Fruit fly (Drosophila melanogaster): ENCODE measurements around the gene PH4alphaMP.

Gene PH4alphaMP

DNA sequence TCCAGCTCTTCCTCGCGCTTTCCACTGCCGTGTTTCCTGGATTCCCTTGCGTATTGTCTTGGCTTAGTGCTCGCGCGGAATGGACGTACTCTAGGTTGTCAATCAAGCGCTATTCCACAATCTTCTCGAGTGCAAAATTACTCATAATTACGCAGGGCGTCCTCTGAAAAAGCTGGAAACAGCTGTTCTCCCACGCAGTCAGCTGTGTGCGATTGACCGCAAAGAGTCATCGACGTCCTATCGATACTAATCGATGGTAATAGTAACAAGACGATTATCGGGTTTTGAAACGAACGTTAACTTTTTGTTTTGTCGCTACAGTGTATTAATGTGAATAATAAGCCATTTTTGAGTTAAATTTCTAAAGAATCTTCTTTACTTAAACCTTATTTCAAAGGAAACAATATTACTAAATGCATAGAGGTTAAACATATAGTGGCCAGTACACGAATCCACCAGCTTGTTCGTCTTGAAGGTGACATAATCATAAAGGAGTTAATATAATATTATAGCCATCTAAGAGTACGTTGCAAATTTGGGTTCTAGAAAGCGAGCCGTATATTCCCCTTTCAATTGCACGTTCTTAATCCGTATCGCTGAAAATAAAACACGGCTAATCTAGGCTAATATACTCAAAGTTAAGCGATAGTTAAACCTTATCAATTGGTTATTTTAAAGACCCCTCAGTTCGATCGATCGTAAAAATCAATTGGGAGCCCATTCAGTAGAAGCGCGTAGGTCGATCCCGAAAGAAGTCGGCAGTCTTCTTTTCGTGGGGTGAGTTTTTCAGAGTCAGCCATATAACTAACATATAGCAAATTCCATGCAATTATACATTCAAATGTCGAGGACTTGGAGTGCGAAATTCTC lies 36.7 kb downstream of the PH4alphaMP start, which contains the start of the genes CG2224 and CDase (continued):
- TF ChIP-seq CG6689 (GFP tag; IDR thresholded peaks at IDR 0.05) (no peak), caup (GFP tag; optimal IDR thresholded peaks at IDR 0.05; ENCODE audit: severe bottlenecking) (no peak), TFAM (GFP tag; optimal IDR thresholded peaks at IDR 0.05) (no peak), sim (GFP tag; IDR thresholded peaks at IDR 0.05) (no peak), Sry-δ (GFP tag; optimal IDR thresholded peaks at IDR 0.05) (peak; percentile 68), seq (GFP tag; IDR thresholded peaks at IDR 0.05) (no peak), CG42726 (GFP tag; IDR thresholded peaks at IDR 0.05; ENCODE audit: partially characterized antibody) (peak; percentile 59; the same call in 1 of the 2 replicates), Dll (GFP tag; IDR thresholded peaks at IDR 0.05; ENCODE audit: partially characterized antibody) (peak; percentile 91), Bgb (GFP tag; IDR thresholded peaks at IDR 0.05; ENCODE audit: partially characterized antibody) (peak; percentile 93), CG33213 (GFP tag; optimal IDR thresholded peaks at IDR 0.05) (no peak), chif (GFP tag; optimal IDR thresholded peaks at IDR 0.05) (no peak), hb (GFP tag; IDR thresholded peaks at IDR 0.05; ENCODE audit: partially characterized antibody) (peak; percentile 82), her (GFP tag; optimal IDR thresholded peaks at IDR 0.05) (peak; percentile 98), sens (GFP tag) (peak; percentile 55), CG10959 (GFP tag; IDR thresholded peaks at IDR 0.05) (no peak), lmd (GFP tag; IDR thresholded peaks at IDR 0.05) (no peak), CG8765 (GFP tag; IDR thresholded peaks at IDR 0.05) (no peak), CTCF (GFP tag; optimal IDR thresholded peaks at IDR 0.05) (peak; percentile 28), Ets65A (GFP tag) (peak; percentile 35), croc (GFP tag; conservative IDR thresholded peaks at IDR 0.05) (no peak), CG3995 (GFP tag; optimal IDR thresholded peaks at IDR 0.05) (no peak), CG15514 (GFP tag; optimal IDR thresholded peaks at IDR 0.05) (peak; percentile 62), corto (GFP tag; optimal IDR thresholded peaks at IDR 0.05) (no peak), sc (optimal IDR thresholded peaks at IDR 0.05) (no peak), sc (GFP tag; optimal IDR thresholded peaks at IDR 0.05) (no peak), Lhr (GFP tag; optimal IDR thresholded peaks at IDR 0.05) (no peak), CG8290 (GFP tag; optimal IDR thresholded peaks at IDR 0.05) (no peak), CG8290 (tag; optimal IDR thresholded peaks at IDR 0.05) (peak in 1 of 2 experiments; percentile 48), nerfin-2 (GFP tag; IDR thresholded peaks at IDR 0.05; ENCODE audit: partially characterized antibody) (peak; percentile 87), CG10431 (GFP tag; optimal IDR thresholded peaks at IDR 0.05) (no peak), onecut (GFP tag; IDR thresholded peaks at IDR 0.05) (no peak), CG8388 (GFP tag; optimal IDR thresholded peaks at IDR 0.05) (no peak), CG4617 (GFP tag; optimal IDR thresholded peaks at IDR 0.05; ENCODE audit: borderline replicate concordance) (peak; percentile 16), Nf-YB (GFP tag; optimal IDR thresholded peaks at IDR 0.05) (no peak), org-1 (GFP tag; optimal IDR thresholded peaks at IDR 0.05) (no peak), gfzf (GFP tag; optimal IDR thresholded peaks at IDR 0.05) (peak; percentile 54), CG1603 (tag; optimal IDR thresholded peaks at IDR 0.05) (peak; percentile 57), tll (GFP tag; optimal IDR thresholded peaks at IDR 0.05) (no peak), CG17912 (GFP tag; optimal IDR thresholded peaks at IDR 0.05) (no peak), cad (GFP tag; optimal IDR thresholded peaks at IDR 0.05) (no peak), HmgD (GFP tag; optimal IDR thresholded peaks at IDR 0.05) (no peak), CG31388 (GFP tag; optimal IDR thresholded peaks at IDR 0.05) (no peak), CG13123 (GFP tag; optimal IDR thresholded peaks at IDR 0.05) (no peak), Poxn (GFP tag; IDR thresholded peaks at IDR 0.05) (no peak), dm (GFP tag; optimal IDR thresholded peaks at IDR 0.05) (no peak), ATbp (GFP tag; optimal IDR thresholded peaks at IDR 0.05) (no peak), psq (GFP tag; optimal IDR thresholded peaks at IDR 0.05) (no peak), CG14860 (GFP tag; IDR thresholded peaks at IDR 0.05; ENCODE audit: partially characterized antibody) (peak; percentile 89), CG34224 (GFP tag; IDR thresholded peaks at IDR 0.05; ENCODE audit: partially characterized antibody) (peak; percentile 98), CG5953 (GFP tag; IDR thresholded peaks at IDR 0.05) (no peak)
